Fruit fly (Drosophila melanogaster) whole organism, embryonic: ENCODE measurements around the gene mRpS18C.

Source experiments
- Aef1 ChIP-seq: fragments of 200-800 bp; sonication (Bioruptor generic); IDR thresholded peaks from 3 replicates; pipeline ENCODE4 v1.3.6; 2022; ENCODE audit warnings: missing biosample characterization, missing genetic modification characterization
- Atf6 ChIP-seq: fragments of 200-800 bp; sonication (Bioruptor generic); IDR thresholded peaks from 2 replicates; pipeline ENCODE4 v1.3.6; 2022; ENCODE audit warnings: missing biosample characterization, missing genetic modification characterization
- Awh ChIP-seq: fragments of 200-800 bp; sonication (Bioruptor generic); IDR thresholded peaks from 2 replicates; pipeline ENCODE4, ENCODE4 v1.3.6; 2022; ENCODE audit warnings: missing biosample characterization, missing genetic modification characterization
- Blimp-1 ChIP-seq: fragments of 200-800 bp; sonication (Bioruptor generic); optimal IDR thresholded peaks from 3 replicates; lab custom pipeline; 2018; ENCODE audit warnings: missing biosample characterization, missing genetic modification characterization, mild to moderate bottlenecking, moderate library complexity, missing genetic modification reagents
- CG10147 ChIP-seq: fragments of 200-800 bp; sonication (Bioruptor generic); optimal IDR thresholded peaks from 2 replicates; lab custom pipeline; 2019; ENCODE audit warnings: missing biosample characterization, mild to moderate bottlenecking, missing genetic modification characterization, moderate library complexity
- CG10431 ChIP-seq: fragments of 200-800 bp; sonication (Bioruptor generic); optimal IDR thresholded peaks from 3 replicates; lab custom pipeline; 2018; ENCODE audit warnings: missing biosample characterization, mild to moderate bottlenecking, missing genetic modification characterization
- CG11560 ChIP-seq: fragments of 200-800 bp; sonication (Bioruptor generic); IDR thresholded peaks from 3 replicates; pipeline ENCODE4 v1.3.6; 2022; ENCODE audit warnings: missing biosample characterization, missing genetic modification characterization
- CG14441 ChIP-seq: fragments of 200-800 bp; sonication (Bioruptor generic); IDR thresholded peaks from 2 replicates; pipeline ENCODE4 v1.3.6; 2022; ENCODE audit warnings: missing biosample characterization, missing genetic modification characterization
- CG14710 ChIP-seq: fragments of 200-800 bp; sonication (Bioruptor generic); optimal IDR thresholded peaks from 3 replicates; lab custom pipeline; 2019; ENCODE audit warnings: missing biosample characterization, mild to moderate bottlenecking, missing genetic modification characterization, moderate library complexity
- CG15073 ChIP-seq: fragments of 200-800 bp; sonication (Bioruptor generic); optimal IDR thresholded peaks from 2 replicates; lab custom pipeline; 2016; ENCODE audit warnings: missing biosample characterization, missing genetic modification characterization
- CG15479 ChIP-seq: fragments of 200-800 bp; sonication (Bioruptor generic); optimal IDR thresholded peaks from 3 replicates; lab custom pipeline; 2019; ENCODE audit warnings: missing biosample characterization, mild to moderate bottlenecking, missing genetic modification characterization, moderate library complexity
- CG1832 ChIP-seq: fragments of 200-800 bp; sonication (Bioruptor generic); optimal IDR thresholded peaks from 2 replicates; lab custom pipeline; 2017; ENCODE audit warnings: missing biosample characterization, mild to moderate bottlenecking, missing genetic modification characterization, inconsistent platforms
- CG18619 ChIP-seq: fragments of 200-800 bp; sonication (Bioruptor generic); optimal IDR thresholded peaks from 3 replicates; lab custom pipeline; 2017; ENCODE audit warnings: missing biosample characterization, mild to moderate bottlenecking, missing genetic modification characterization
- CG31365 ChIP-seq: fragments of 200-800 bp; sonication (Bioruptor generic); optimal IDR thresholded peaks from 2 replicates; lab custom pipeline; 2018; ENCODE audit warnings: missing biosample characterization, mild to moderate bottlenecking, missing genetic modification characterization
- CG33213 ChIP-seq: fragments of 200-800 bp; sonication (Bioruptor generic); optimal IDR thresholded peaks from 3 replicates; lab custom pipeline; 2016; ENCODE audit warnings: missing biosample characterization, missing genetic modification characterization
- CG8388 ChIP-seq: fragments of 200-800 bp; sonication (Bioruptor generic); optimal IDR thresholded peaks from 2 replicates; lab custom pipeline; 2019; ENCODE audit warnings: missing biosample characterization, mild to moderate bottlenecking, missing genetic modification characterization, moderate library complexity
- CG9609 ChIP-seq: fragments of 200-800 bp; sonication (Bioruptor generic); optimal IDR thresholded peaks from 3 replicates; lab custom pipeline; 2016; ENCODE audit warnings: missing biosample characterization, missing genetic modification characterization
- Camta ChIP-seq: fragments of 200-800 bp; sonication (Bioruptor generic); optimal IDR thresholded peaks from 2 replicates; lab custom pipeline; 2016; ENCODE audit warnings: missing biosample characterization, missing genetic modification characterization
- Dad ChIP-seq: fragments of 200-800 bp; sonication (Bioruptor generic); optimal IDR thresholded peaks from 3 replicates; lab custom pipeline; 2016; ENCODE audit warnings: missing biosample characterization, missing genetic modification characterization
- Dbx ChIP-seq: fragments of 200-800 bp; sonication (Bioruptor generic); IDR thresholded peaks from 3 replicates; pipeline ENCODE4 v1.3.6; 2022; ENCODE audit warnings: missing biosample characterization, missing genetic modification characterization
- Deaf1 ChIP-seq: fragments of 200-800 bp; optimal IDR thresholded peaks from 3 replicates; lab custom pipeline; 2019; ENCODE audit warnings: missing biosample characterization, mild to moderate bottlenecking, missing genetic modification characterization, moderate library complexity
- Dek ChIP-seq: fragments of 200-800 bp; sonication (Bioruptor generic); optimal IDR thresholded peaks from 3 replicates; lab custom pipeline; 2019; ENCODE audit warnings: missing biosample characterization, mild to moderate bottlenecking, missing genetic modification characterization, moderate library complexity
- Dip3 ChIP-seq: fragments of 200-800 bp; sonication (Bioruptor generic); optimal IDR thresholded peaks from 3 replicates; lab custom pipeline; 2016; ENCODE audit warnings: missing biosample characterization, missing genetic modification characterization
- HLH4C ChIP-seq: fragments of 200-800 bp; sonication (Bioruptor generic); IDR thresholded peaks from 3 replicates; pipeline ENCODE4 v1.3.6; 2022; ENCODE audit warnings: missing biosample characterization, missing genetic modification characterization; ENCODE audit not compliant: partially characterized antibody
- HLH54F ChIP-seq: fragments of 200-800 bp; sonication (Bioruptor generic); optimal IDR thresholded peaks from 3 replicates; lab custom pipeline; 2016; ENCODE audit warnings: missing biosample characterization, missing genetic modification characterization
- Hand ChIP-seq: fragments of 200-800 bp; sonication (Bioruptor generic); optimal IDR thresholded peaks from 2 replicates; lab custom pipeline; 2017; ENCODE audit warnings: mild to moderate bottlenecking, missing biosample characterization, missing genetic modification reagents, missing genetic modification characterization
- Jarid2 ChIP-seq: fragments of 200-800 bp; sonication (Bioruptor generic); optimal IDR thresholded peaks from 3 replicates; lab custom pipeline; 2017; ENCODE audit warnings: mild to moderate bottlenecking, missing biosample characterization, missing genetic modification reagents, missing genetic modification characterization
- Mad ChIP-seq: fragments of 200-800 bp; sonication (Bioruptor generic); optimal IDR thresholded peaks from 2 replicates; lab custom pipeline; 2016; ENCODE audit warnings: missing biosample characterization, missing genetic modification characterization
- Max ChIP-seq: fragments of 200-800 bp; sonication (Bioruptor generic); optimal IDR thresholded peaks from 2 replicates; lab custom pipeline; 2016; ENCODE audit warnings: missing biosample characterization, mild to moderate bottlenecking, missing genetic modification characterization
- NC2β ChIP-seq: fragments of 200-800 bp; sonication (Bioruptor generic); optimal IDR thresholded peaks from 2 replicates; lab custom pipeline; 2016; ENCODE audit warnings: missing biosample characterization, missing genetic modification characterization
- Neu2 ChIP-seq: fragments of 200-800 bp; sonication (Bioruptor generic); optimal IDR thresholded peaks from 3 replicates; lab custom pipeline; 2016; ENCODE audit warnings: missing biosample characterization, missing genetic modification characterization, borderline replicate concordance
- Ptx1 ChIP-seq: fragments of 200-800 bp; sonication (Bioruptor generic); IDR thresholded peaks from 2 replicates; pipeline ENCODE4 v1.3.6; 2022; ENCODE audit warnings: missing biosample characterization, missing genetic modification characterization
- TFAM ChIP-seq: fragments of 200-800 bp; sonication (Bioruptor generic); optimal IDR thresholded peaks from 2 replicates; lab custom pipeline; 2017; ENCODE audit warnings: missing biosample characterization, missing genetic modification characterization, inconsistent platforms
- ab ChIP-seq: fragments of 200-800 bp; sonication (Bioruptor generic); optimal IDR thresholded peaks from 2 replicates; lab custom pipeline; 2016; ENCODE audit warnings: missing biosample characterization, missing genetic modification characterization
- disco-r ChIP-seq: fragments of 200-800 bp; sonication (Bioruptor generic); optimal IDR thresholded peaks from 2 replicates; lab custom pipeline; 2016; ENCODE audit warnings: missing biosample characterization, missing genetic modification characterization
- dysf ChIP-seq: fragments of 200-800 bp; sonication (Bioruptor generic); IDR thresholded peaks from 3 replicates; pipeline ENCODE4 v1.3.6; 2022; ENCODE audit warnings: missing biosample characterization, missing genetic modification characterization
- exex ChIP-seq: fragments of 200-800 bp; sonication (Bioruptor generic); optimal IDR thresholded peaks from 4 replicates; lab custom pipeline; 2018; ENCODE audit warnings: missing biosample characterization, mild to moderate bottlenecking, missing genetic modification characterization, moderate library complexity
- ftz-f1 ChIP-seq: fragments of 200-800 bp; sonication (Bioruptor generic); optimal IDR thresholded peaks from 2 replicates; lab custom pipeline; 2016; ENCODE audit warnings: missing biosample characterization, missing genetic modification characterization
- gro ChIP-seq: fragments of 200-800 bp; sonication (Bioruptor generic); optimal IDR thresholded peaks from 2 replicates; lab custom pipeline; 2016; ENCODE audit warnings: missing biosample characterization, missing genetic modification characterization
- jumu ChIP-seq: fragments of 200-800 bp; sonication (Bioruptor generic); optimal IDR thresholded peaks from 3 replicates; lab custom pipeline; 2016; ENCODE audit warnings: missing biosample characterization, missing genetic modification characterization
- kay ChIP-seq: fragments of 200-800 bp; sonication (Bioruptor generic); optimal IDR thresholded peaks from 2 replicates; lab custom pipeline; 2016; ENCODE audit warnings: missing biosample characterization, missing genetic modification characterization
- p53 ChIP-seq: fragments of 200-800 bp; sonication (Bioruptor generic); optimal IDR thresholded peaks from 2 replicates; lab custom pipeline; 2016; ENCODE audit warnings: missing biosample characterization, missing genetic modification characterization
- repo ChIP-seq: fragments of 200-800 bp; sonication (Bioruptor generic); optimal IDR thresholded peaks from 2 replicates; lab custom pipeline; 2016; ENCODE audit warnings: missing biosample characterization, missing genetic modification characterization
- rib ChIP-seq: fragments of 200-800 bp; sonication (Bioruptor generic); IDR thresholded peaks from 2 replicates; pipeline ENCODE4 v1.3.6; 2022; ENCODE audit warnings: missing biosample characterization, missing genetic modification characterization
- run ChIP-seq: fragments of 200-800 bp; sonication (Bioruptor generic); optimal IDR thresholded peaks from 3 replicates; lab custom pipeline; 2018; ENCODE audit warnings: missing biosample characterization, mild to moderate bottlenecking, missing genetic modification characterization
- shn ChIP-seq: fragments of 200-800 bp; sonication (Bioruptor generic); optimal IDR thresholded peaks from 3 replicates; lab custom pipeline; 2016; ENCODE audit warnings: missing biosample characterization, missing genetic modification characterization
- sob ChIP-seq: fragments of 200-800 bp; sonication (Bioruptor generic); IDR thresholded peaks from 2 replicates; pipeline ENCODE4 v1.3.6; 2022; ENCODE audit warnings: missing biosample characterization, missing genetic modification characterization
- tin ChIP-seq: fragments of 200-800 bp; sonication (Bioruptor generic); optimal IDR thresholded peaks from 3 replicates; lab custom pipeline; 2016; ENCODE audit warnings: missing biosample characterization, missing genetic modification characterization
- tll ChIP-seq, 2 experiments: fragments of 200-800 bp in 1 of 2; fragments of >200 bp in 1 of 2; sonication (Bioruptor generic) in 1 of 2; optimal IDR thresholded peaks; 2 replicates each; lab custom pipeline; 2017 to 2019; ENCODE audit warnings: missing biosample characterization in 2 of 2, missing genetic modification characterization in 2 of 2, mild to moderate bottlenecking in 1 of 2, moderate library complexity in 1 of 2
- vfl ChIP-seq: fragments of 200-800 bp; sonication (Bioruptor generic); optimal IDR thresholded peaks from 2 replicates; lab custom pipeline; 2016; ENCODE audit warnings: missing biosample characterization, missing genetic modification characterization
- wek ChIP-seq: fragments of 200-800 bp; sonication (Bioruptor generic); optimal IDR thresholded peaks from 3 replicates; lab custom pipeline; 2018; ENCODE audit warnings: missing biosample characterization, mild to moderate bottlenecking, missing genetic modification characterization, moderate library complexity
- wor ChIP-seq: fragments of 200-800 bp; sonication (Bioruptor generic); IDR thresholded peaks from 2 replicates; pipeline ENCODE4 v1.3.6; 2022; ENCODE audit warnings: missing biosample characterization, missing genetic modification characterization

Gene mRpS18C

DNA sequence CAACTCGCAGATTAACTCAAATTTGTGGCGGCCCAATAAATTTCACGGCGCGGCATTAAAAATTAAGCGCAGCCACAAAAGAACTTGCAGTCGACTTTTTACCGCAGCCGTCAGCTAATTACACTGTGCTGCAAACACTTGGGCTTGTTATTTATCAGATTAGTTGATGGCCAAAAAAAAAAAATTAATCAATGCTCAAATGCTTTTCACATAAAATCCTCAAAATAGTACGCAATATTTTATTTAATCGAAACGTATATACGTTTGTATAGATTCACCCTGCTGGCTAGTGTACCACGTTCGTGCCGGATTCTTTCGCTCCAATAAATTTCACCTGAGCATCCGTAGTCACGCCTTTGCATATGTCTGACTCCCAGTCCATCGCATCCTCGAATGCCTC is 10.0 kb upstream of the mRpS18C start (continued):
- no peak for TF ChIP-seq p53 (GFP tag; lab: Kevin White, UChicago)
- peak; percentile 41 for TF ChIP-seq CG14710 (tag; lab: Kevin White, UChicago)
- TF ChIP-seq Blimp-1 (GFP tag; lab: Kevin White, UChicago) = peak; percentile 72
- no peak for TF ChIP-seq CG15479 (GFP tag; lab: Kevin White, UChicago)
- TF ChIP-seq Jarid2 = no peak
- TF ChIP-seq HLH54F (GFP tag; lab: Kevin White, UChicago) = no peak
- TF ChIP-seq Mad (GFP tag; lab: Kevin White, UChicago) = no peak
- TF ChIP-seq wek = no peak
- TF ChIP-seq CG9609 (GFP tag; lab: Kevin White, UChicago) = peak; percentile 7
- peak; percentile 59 for TF ChIP-seq tin (GFP tag; lab: Kevin White, UChicago)
- TF ChIP-seq kay (GFP tag; lab: Kevin White, UChicago) = no peak
- TF ChIP-seq Max = no peak
- no peak for TF ChIP-seq HLH4C (GFP tag; lab: Robert Waterston, UW)
- TF ChIP-seq ftz-f1 (GFP tag; lab: Kevin White, UChicago) = no peak
- no peak for TF ChIP-seq CG11560 (tag; lab: Robert Waterston, UW)
- TF ChIP-seq CG10147 (GFP tag; lab: Kevin White, UChicago) = peak; percentile 9
- TF ChIP-seq CG8388 (GFP tag; lab: Kevin White, UChicago) = peak; percentile 56
- 0 out of 2 replicates have a peak, but pooled peaks have one; percentile 42 for TF ChIP-seq sob (GFP tag; lab: Robert Waterston, UW)
- no peak for TF ChIP-seq repo (GFP tag; lab: Kevin White, UChicago)
- TF ChIP-seq shn = no peak
- TF ChIP-seq Deaf1 (tag; lab: Kevin White, UChicago) = no peak
- TF ChIP-seq rib = no peak
- no peak for TF ChIP-seq CG33213 (GFP tag; lab: Kevin White, UChicago)
- TF ChIP-seq NC2β (GFP tag; lab: Kevin White, UChicago) = no peak
- TF ChIP-seq Camta = peak; percentile 24
- no peak for TF ChIP-seq tll (GFP tag; optimal IDR thresholded peaks at IDR 0.05; lab: Kevin White, UChicago)
- no peak for TF ChIP-seq CG1832 (GFP tag; lab: Kevin White, UChicago)
- TF ChIP-seq dysf (GFP tag; lab: Robert Waterston, UW) = peak; percentile 62; the same call in 1 of the 3 replicates
- no peak for TF ChIP-seq Neu2 (GFP tag; lab: Kevin White, UChicago)
- no peak for TF ChIP-seq CG31365 (tag; lab: Kevin White, UChicago)
- no peak for TF ChIP-seq jumu
- TF ChIP-seq Dbx (GFP tag; lab: Robert Waterston, UW) = no peak
- TF ChIP-seq TFAM = no peak
- peak; percentile 19; the same call in 1 of the 2 replicates for TF ChIP-seq Atf6 (GFP tag; lab: Robert Waterston, UW)
- TF ChIP-seq ab (GFP tag; lab: Kevin White, UChicago) = no peak
- TF ChIP-seq wor (GFP tag; lab: Robert Waterston, UW) = peak; percentile 46
- 0 out of 3 replicates have a peak, but pooled peaks have one; percentile 15 for TF ChIP-seq Aef1 (GFP tag; lab: Robert Waterston, UW)
- TF ChIP-seq Dad (GFP tag; lab: Kevin White, UChicago) = no peak
- TF ChIP-seq Dip3 = no peak
- no peak for TF ChIP-seq gro (GFP tag; lab: Kevin White, UChicago)
- no peak for TF ChIP-seq Dek (tag; lab: Kevin White, UChicago)
- no peak for TF ChIP-seq Hand
- TF ChIP-seq CG18619 = peak; percentile 10
- TF ChIP-seq vfl (GFP tag; lab: Kevin White, UChicago) = no peak
- peak; percentile 59 for TF ChIP-seq Ptx1 (GFP tag; lab: Robert Waterston, UW)
- no peak for TF ChIP-seq disco-r
- no peak for TF ChIP-seq CG15073 (GFP tag; lab: Kevin White, UChicago)
- no peak for TF ChIP-seq CG10431 (GFP tag; lab: Kevin White, UChicago)
- no peak for TF ChIP-seq exex (tag; lab: Kevin White, UChicago)
- TF ChIP-seq CG14441 (GFP tag; lab: Robert Waterston, UW) = peak; percentile 78
- TF ChIP-seq run (tag; lab: Kevin White, UChicago) = peak; percentile 21
- peak; percentile 74 for TF ChIP-seq Awh (GFP tag; lab: Robert Waterston, UW)
